Worm (Caenorhabditis elegans): ENCODE results near the gene clec-232.

- TF ChIP-seq ama-1 (optimal IDR thresholded peaks at IDR 0.05), result no peak
- TF ChIP-seq sea-1 (GFP tag; conservative IDR thresholded peaks at IDR 0.05), result no peak
- no peak for TF ChIP-seq flt-1 (GFP tag; IDR thresholded peaks at IDR 0.05)
- no peak for TF ChIP-seq aly-1 (tag; optimal IDR thresholded peaks at IDR 0.05)
- TF ChIP-seq ceh-36 (tag; optimal IDR thresholded peaks at IDR 0.05), result no peak
- no peak for TF ChIP-seq hnd-1 (tag; optimal IDR thresholded peaks at IDR 0.05)
- no peak for TF ChIP-seq hmg-4 (GFP tag; optimal IDR thresholded peaks at IDR 0.05)
- no peak for TF ChIP-seq tra-4 (tag; optimal IDR thresholded peaks at IDR 0.05)
- TF ChIP-seq B0310.2 (tag; optimal IDR thresholded peaks at IDR 0.05), result no peak
- TF ChIP-seq tbx-37 (GFP tag; conservative IDR thresholded peaks at IDR 0.05), result no peak
- TF ChIP-seq pes-1 (GFP tag; IDR thresholded peaks at IDR 0.05), result no peak
- TF ChIP-seq scrt-1 (GFP tag; IDR thresholded peaks at IDR 0.05), result no peak
- no peak for TF ChIP-seq hmbx-1 (tag; optimal IDR thresholded peaks at IDR 0.05)
- no peak for TF ChIP-seq ceh-13 (GFP tag; optimal IDR thresholded peaks at IDR 0.05)
Observed at ce11 chrV:15970820-15971219, 5.1 kb upstream of the clec-232 start.

Data from whole organism, early embryonic.